Worm (Caenorhabditis elegans) whole organism, L1 larva: ENCODE results near the gene ZK867.2.

ENCODE experiments used
- alr-1 ChIP-seq: fragments of 200-800 bp; sonication (Bioruptor generic); optimal IDR thresholded peaks from 2 replicates; lab custom pipeline; 2018; ENCODE audit warnings: borderline replicate concordance, mild to moderate bottlenecking, missing genetic modification characterization, missing compliant biosample characterization
- ama-1 ChIP-seq: fragments of 150-350 bp; optimal IDR thresholded peaks from 2 replicates; lab custom pipeline; 2014
- fos-1 ChIP-seq: fragments of 150-350 bp; optimal IDR thresholded peaks from 2 replicates; lab custom pipeline; 2014; ENCODE audit warnings: missing biosample characterization, missing genetic modification characterization
- hlh-17 ChIP-seq: fragments of 200-800 bp; sonication (Bioruptor generic); optimal IDR thresholded peaks from 2 replicates; lab custom pipeline; 2018; ENCODE audit warnings: missing genetic modification characterization, mild to moderate bottlenecking, missing compliant biosample characterization, moderate library complexity, borderline replicate concordance
- hpl-2 ChIP-seq: fragments of 150-350 bp; optimal IDR thresholded peaks from 2 replicates; lab custom pipeline; 2014; ENCODE audit warnings: missing biosample characterization, missing genetic modification reagents, missing genetic modification characterization
- lin-13 ChIP-seq: fragments of 150-350 bp; optimal IDR thresholded peaks from 2 replicates; lab custom pipeline; 2014; ENCODE audit warnings: missing biosample characterization, missing genetic modification reagents, missing genetic modification characterization
- mdl-1 ChIP-seq, 2 experiments: fragments of 150-350 bp; optimal IDR thresholded peaks; 2 replicates each; lab custom pipeline; 2014 to 2017; ENCODE audit warnings: missing biosample characterization in 2 of 2, missing genetic modification characterization in 2 of 2, inconsistent platforms in 1 of 2
- nhr-237 ChIP-seq: fragments of 150-350 bp; optimal IDR thresholded peaks from 2 replicates; lab custom pipeline; 2014; ENCODE audit warnings: missing biosample characterization, missing genetic modification characterization
- nhr-76 ChIP-seq: sonication (generic microtip); optimal IDR thresholded peaks from 2 replicates; lab custom pipeline; 2017; ENCODE audit warnings: missing biosample characterization, missing genetic modification characterization
- pqm-1 ChIP-seq: sonication (generic microtip); optimal IDR thresholded peaks from 3 replicates; lab custom pipeline; 2017; ENCODE audit warnings: missing biosample characterization, missing genetic modification characterization
- snpc-4 ChIP-seq: fragments of 150-350 bp; optimal IDR thresholded peaks from 2 replicates; lab custom pipeline; 2014; ENCODE audit warnings: missing biosample characterization, missing genetic modification characterization
- unc-62 ChIP-seq: fragments of 150-350 bp; optimal IDR thresholded peaks from 2 replicates; lab custom pipeline; 2014; ENCODE audit warnings: missing biosample characterization, missing genetic modification reagents, missing genetic modification characterization
- zip-4 ChIP-seq: fragments of 200-800 bp; sonication (Bioruptor generic); optimal IDR thresholded peaks from 2 replicates; lab custom pipeline; 2018; ENCODE audit warnings: mild to moderate bottlenecking, missing genetic modification characterization, moderate library complexity, missing compliant biosample characterization

DNA sequence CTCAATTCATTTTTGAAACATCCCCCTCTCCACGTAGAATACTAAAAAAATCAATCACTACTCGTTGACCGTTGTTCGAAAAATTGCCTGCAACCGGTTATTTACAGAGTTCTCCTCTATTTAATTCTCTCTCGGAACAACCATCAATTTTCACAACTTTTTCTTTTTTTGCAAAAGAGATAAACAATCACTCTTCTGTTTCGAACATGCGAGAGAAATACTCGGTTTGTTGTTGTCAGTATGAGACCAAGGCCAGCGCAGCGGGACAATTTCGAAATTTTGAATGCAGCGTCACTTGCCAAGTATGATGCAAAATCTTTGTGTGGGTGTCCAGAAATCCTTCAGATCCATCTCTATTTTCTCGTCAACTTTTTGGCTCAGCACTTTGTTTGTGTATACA lies 23.8 kb downstream of the ZK867.2 start:
- TF ChIP-seq pqm-1 (tag; lab: Kevin White, UChicago) (no peak), hlh-17 (GFP tag; lab: Kevin White, UChicago) (no peak), nhr-76 (tag; lab: Kevin White, UChicago) (no peak), nhr-237 (no peak), snpc-4 (tag; lab: Kevin White, UChicago) (no peak), ama-1 (lab: Kevin White, UChicago) (no peak), fos-1 (tag; lab: Kevin White, UChicago) (peak; percentile 12), lin-13 (GFP tag; lab: Kevin White, UChicago) (no peak), mdl-1 (tag; optimal IDR thresholded peaks at IDR 0.05; lab: Kevin White, UChicago) (no peak), alr-1 (tag; lab: Kevin White, UChicago) (no peak), hpl-2 (GFP tag; lab: Kevin White, UChicago) (no peak), zip-4 (no peak), unc-62 (GFP tag; lab: Kevin White, UChicago) (no peak)
